ENCODE assay signal across 2 fruit fly cellular contexts in genomic region chr2L:16326892-16327291, dm6.
TF ChIP-seq lines count a peak whose summit lies in the region.

Gene CG4278 (plus strand): TSS chr2L:16327069.

- no peak for TF ChIP-seq CTCF in whole organism, embryonic (GFP tag; optimal IDR thresholded peaks at IDR 0.05; lab: Kevin White, UChicago)

TF ChIP-seq in whole organism, embryonic, 481 proteins besides CTCF, POLR2A, EP300 and RAD21 (continues in another document):
- TF ChIP-seq CG2116 (GFP tag; optimal IDR thresholded peaks at IDR 0.05; lab: Kevin White, UChicago) (no peak), sob (GFP tag; IDR thresholded peaks at IDR 0.05; lab: Robert Waterston, UW) (no peak), pros (GFP tag; optimal IDR thresholded peaks at IDR 0.05; lab: Kevin White, UChicago) (no peak), CG14710 (tag; optimal IDR thresholded peaks at IDR 0.05; lab: Kevin White, UChicago) (peak; percentile 29), CG6791 (GFP tag; IDR thresholded peaks at IDR 0.05; lab: Robert Waterston, UW; ENCODE audit: partially characterized antibody) (no peak), CG14965 (GFP tag; optimal IDR thresholded peaks at IDR 0.05; lab: Kevin White, UChicago; ENCODE audit: borderline replicate concordance) (no peak), CG13123 (GFP tag; optimal IDR thresholded peaks at IDR 0.05; lab: Kevin White, UChicago) (no peak), bab2 (GFP tag; optimal IDR thresholded peaks at IDR 0.05; lab: Kevin White, UChicago) (no peak), CG10565 (GFP tag; optimal IDR thresholded peaks at IDR 0.05; lab: Kevin White, UChicago) (no peak), CG2889 (GFP tag; IDR thresholded peaks at IDR 0.05; lab: Robert Waterston, UW) (no peak), esg (GFP tag; conservative IDR thresholded peaks at IDR 0.05; lab: Robert Waterston, UW) (no peak), CG8089 (GFP tag; optimal IDR thresholded peaks at IDR 0.05; lab: Kevin White, UChicago) (no peak), fd96Cb (tag; optimal IDR thresholded peaks at IDR 0.05; lab: Kevin White, UChicago) (no peak), ash1 (GFP tag; optimal IDR thresholded peaks at IDR 0.05; lab: Kevin White, UChicago) (no peak), CG10147 (GFP tag; optimal IDR thresholded peaks at IDR 0.05; lab: Kevin White, UChicago) (no peak), fu2 (GFP tag; optimal IDR thresholded peaks at IDR 0.05; lab: Kevin White, UChicago) (no peak), E2f2 (GFP tag; IDR thresholded peaks at IDR 0.05; lab: Robert Waterston, UW) (peak; percentile 89), danr (GFP tag; IDR thresholded peaks at IDR 0.05; lab: Robert Waterston, UW) (no peak), CG7987 (GFP tag; optimal IDR thresholded peaks at IDR 0.05; lab: Kevin White, UChicago) (no peak), CG6689 (GFP tag; IDR thresholded peaks at IDR 0.05; lab: Robert Waterston, UW) (no peak), MBD-R2 (GFP tag; IDR thresholded peaks at IDR 0.05; lab: Robert Waterston, UW) (peak; percentile 81), vvl (GFP tag; IDR thresholded peaks at IDR 0.05; lab: Robert Waterston, UW) (no peak), gcm (GFP tag; optimal IDR thresholded peaks at IDR 0.05; lab: Kevin White, UChicago) (no peak), CG9215 (GFP tag; IDR thresholded peaks at IDR 0.05; lab: Robert Waterston, UW) (no peak), CG33213 (GFP tag; optimal IDR thresholded peaks at IDR 0.05; lab: Kevin White, UChicago) (no peak), Nf-YC (tag; optimal IDR thresholded peaks at IDR 0.05; lab: Kevin White, UChicago) (no peak), CG5245 (GFP tag; optimal IDR thresholded peaks at IDR 0.05; lab: Kevin White, UChicago) (no peak), MESR4 (GFP tag; optimal IDR thresholded peaks at IDR 0.05; lab: Kevin White, UChicago) (peak; percentile 25), CG6683 (GFP tag; optimal IDR thresholded peaks at IDR 0.05; lab: Kevin White, UChicago) (no peak), tx (GFP tag; optimal IDR thresholded peaks at IDR 0.05; lab: Kevin White, UChicago) (no peak), CG1602 (GFP tag; optimal IDR thresholded peaks at IDR 0.05; lab: Kevin White, UChicago) (no peak), Chrac-16 (GFP tag; optimal IDR thresholded peaks at IDR 0.05; lab: Kevin White, UChicago) (no peak), CG34224 (GFP tag; IDR thresholded peaks at IDR 0.05; lab: Robert Waterston, UW; ENCODE audit: partially characterized antibody) (no peak), CG10979 (tag; optimal IDR thresholded peaks at IDR 0.05; lab: Kevin White, UChicago) (no peak), ham (GFP tag; IDR thresholded peaks at IDR 0.05; lab: Robert Waterston, UW) (no peak), CG10543 (GFP tag; optimal IDR thresholded peaks at IDR 0.05; lab: Kevin White, UChicago) (no peak), Doc2 (GFP tag; IDR thresholded peaks at IDR 0.05; lab: Robert Waterston, UW) (no peak), jigr1 (GFP tag; IDR thresholded peaks at IDR 0.05; lab: Robert Waterston, UW) (no peak), slp2 (GFP tag; optimal IDR thresholded peaks at IDR 0.05; lab: Kevin White, UChicago) (no peak), CG11560 (tag; IDR thresholded peaks at IDR 0.05; lab: Robert Waterston, UW) (no peak), slbo (GFP tag; IDR thresholded peaks at IDR 0.05; lab: Robert Waterston, UW) (no peak), HLH4C (GFP tag; IDR thresholded peaks at IDR 0.05; lab: Robert Waterston, UW; ENCODE audit: partially characterized antibody) (no peak), CG17186 (GFP tag; optimal IDR thresholded peaks at IDR 0.05; lab: Kevin White, UChicago) (peak; percentile 2), nau (GFP tag; optimal IDR thresholded peaks at IDR 0.05; lab: Kevin White, UChicago) (no peak), dmrt11E (tag; optimal IDR thresholded peaks at IDR 0.05; lab: Kevin White, UChicago) (no peak), Aef1 (GFP tag; IDR thresholded peaks at IDR 0.05; lab: Robert Waterston, UW) (no peak), CG8359 (GFP tag; optimal IDR thresholded peaks at IDR 0.05; lab: Kevin White, UChicago; ENCODE audit: borderline replicate concordance) (no peak), ro (GFP tag; IDR thresholded peaks at IDR 0.05; lab: Robert Waterston, UW) (no peak)

TF ChIP-seq in whole organism, pupa, 21 proteins besides CTCF, POLR2A, EP300 and RAD21:
- TF ChIP-seq CG34367 (tag; optimal IDR thresholded peaks at IDR 0.05; lab: Kevin White, UChicago) (no peak), D1 (tag; optimal IDR thresholded peaks at IDR 0.05; lab: Kevin White, UChicago) (peak; percentile 79)
